Worm (Caenorhabditis elegans): Measurements from ENCODE around the gene C29F9.2.

ce11 chrIII:175733-176132 is 45.0 kb downstream of the C29F9.2 start, which contains the start of gene clec-148:
- no peak for TF ChIP-seq tag-97 (GFP tag; IDR thresholded peaks at IDR 0.05)
- no peak for TF ChIP-seq F26F4.8 (GFP tag; conservative IDR thresholded peaks at IDR 0.05)
- no peak for TF ChIP-seq dve-1 (tag; optimal IDR thresholded peaks at IDR 0.05; ENCODE audit: insufficient read depth)
- no peak for TF ChIP-seq nhr-28 (tag; optimal IDR thresholded peaks at IDR 0.05)
- no peak for TF ChIP-seq zfp-2 (tag; optimal IDR thresholded peaks at IDR 0.05)
- TF ChIP-seq tra-1 (GFP tag; IDR thresholded peaks at IDR 0.05), result no peak
- TF ChIP-seq aha-1 (tag), result no peak
- no peak for TF ChIP-seq lin-39 (tag; optimal IDR thresholded peaks at IDR 0.05)
